Worm (Caenorhabditis elegans) whole organism, late embryonic: Measurements from ENCODE around the gene C23H4.6.

Experiments used
- C38D4.7 ChIP-seq: fragments of 200-800 bp; sonication (Bioruptor generic); optimal IDR thresholded peaks from 2 replicates; lab custom pipeline; 2018; ENCODE audit warnings: mild to moderate bottlenecking, missing genetic modification characterization, moderate library complexity, missing compliant biosample characterization
- K02D7.2 ChIP-seq: sonication (generic microtip); optimal IDR thresholded peaks from 2 replicates; lab custom pipeline; 2017; ENCODE audit warnings: mild to moderate bottlenecking, missing genetic modification characterization, missing compliant biosample characterization
- K09A11.1 ChIP-seq: sonication (generic microtip); optimal IDR thresholded peaks from 2 replicates; lab custom pipeline; 2017; ENCODE audit warnings: antibody characterized with exemption, mild to moderate bottlenecking, missing genetic modification characterization, missing compliant biosample characterization; ENCODE audit not compliant: insufficient read depth
- T23F11.4 ChIP-seq: fragments of 200-800 bp; sonication (Bioruptor generic); optimal IDR thresholded peaks from 2 replicates; lab custom pipeline; 2018; ENCODE audit warnings: mild to moderate bottlenecking, missing genetic modification characterization, missing compliant biosample characterization
- ama-1 ChIP-seq: fragments of 150-350 bp; optimal IDR thresholded peaks from 2 replicates; lab custom pipeline; 2014
- ceh-14 ChIP-seq: sonication (generic microtip); optimal IDR thresholded peaks from 2 replicates; lab custom pipeline; 2016; ENCODE audit warnings: missing genotype, missing genetic modification characterization, missing compliant biosample characterization
- ceh-18 ChIP-seq: sonication (generic microtip); optimal IDR thresholded peaks from 2 replicates; lab custom pipeline; 2016; ENCODE audit warnings: missing genetic modification characterization, missing compliant biosample characterization
- ceh-19 ChIP-seq: fragments of 200-800 bp; sonication (Bioruptor generic); optimal IDR thresholded peaks from 2 replicates; lab custom pipeline; 2018; ENCODE audit warnings: mild to moderate bottlenecking, missing genetic modification characterization, missing compliant biosample characterization
- ceh-2 ChIP-seq: sonication (generic microtip); optimal IDR thresholded peaks from 2 replicates; lab custom pipeline; 2016; ENCODE audit warnings: missing genotype, missing genetic modification characterization, missing compliant biosample characterization
- ceh-22 ChIP-seq: sonication (generic microtip); optimal IDR thresholded peaks from 2 replicates; lab custom pipeline; 2017; ENCODE audit warnings: missing biosample characterization, missing genetic modification characterization
- ceh-24 ChIP-seq: sonication (generic microtip); optimal IDR thresholded peaks from 2 replicates; lab custom pipeline; 2016; ENCODE audit warnings: mild to moderate bottlenecking, missing genetic modification characterization, missing compliant biosample characterization
- ceh-30 ChIP-seq: fragments of 150-350 bp; optimal IDR thresholded peaks from 2 replicates; lab custom pipeline; 2014; ENCODE audit warnings: missing biosample characterization, missing genetic modification characterization
- ceh-31 ChIP-seq: sonication (generic microtip); optimal IDR thresholded peaks from 2 replicates; lab custom pipeline; 2016; ENCODE audit warnings: missing genetic modification characterization, missing compliant biosample characterization
- ceh-6 ChIP-seq: fragments of 200-800 bp; sonication (Bioruptor generic); optimal IDR thresholded peaks from 2 replicates; lab custom pipeline; 2018; ENCODE audit warnings: mild to moderate bottlenecking, missing genetic modification characterization, missing compliant biosample characterization
- che-1 ChIP-seq: sonication (generic microtip); optimal IDR thresholded peaks from 2 replicates; lab custom pipeline; 2016; ENCODE audit warnings: mild to moderate bottlenecking, missing genetic modification characterization, missing compliant biosample characterization
- dmd-4 ChIP-seq: sonication (generic microtip); optimal IDR thresholded peaks from 2 replicates; lab custom pipeline; 2016; ENCODE audit warnings: borderline replicate concordance, missing genetic modification characterization, missing compliant biosample characterization
- dve-1 ChIP-seq: sonication (generic microtip); optimal IDR thresholded peaks from 2 replicates; lab custom pipeline; 2017; ENCODE audit warnings: antibody characterized with exemption, mild to moderate bottlenecking, missing genetic modification characterization, missing compliant biosample characterization
- fkh-6 ChIP-seq: sonication (generic microtip); optimal IDR thresholded peaks from 2 replicates; lab custom pipeline; 2016; ENCODE audit warnings: missing genetic modification characterization, missing compliant biosample characterization
- hlh-13 ChIP-seq: fragments of 200-800 bp; sonication (Bioruptor generic); optimal IDR thresholded peaks from 2 replicates; lab custom pipeline; 2018; ENCODE audit warnings: mild to moderate bottlenecking, missing genetic modification characterization, missing compliant biosample characterization
- lim-6 ChIP-seq: sonication (generic microtip); optimal IDR thresholded peaks from 2 replicates; lab custom pipeline; 2016; ENCODE audit warnings: missing genetic modification characterization, missing compliant biosample characterization
- lin-11 ChIP-seq: fragments of 200-800 bp; sonication (Bioruptor generic); optimal IDR thresholded peaks from 2 replicates; lab custom pipeline; 2018; ENCODE audit warnings: mild to moderate bottlenecking, missing genetic modification characterization, missing compliant biosample characterization
- odd-2 ChIP-seq: sonication (generic microtip); optimal IDR thresholded peaks from 2 replicates; lab custom pipeline; 2017; ENCODE audit warnings: antibody characterized with exemption, mild to moderate bottlenecking, missing genetic modification characterization, missing compliant biosample characterization
- pha-2 ChIP-seq: sonication (generic microtip); optimal IDR thresholded peaks from 2 replicates; lab custom pipeline; 2017; ENCODE audit warnings: mild to moderate bottlenecking, missing genetic modification characterization, missing compliant biosample characterization
- pha-4 ChIP-seq: fragments of 150-350 bp; optimal IDR thresholded peaks from 2 replicates; lab custom pipeline; 2018; ENCODE audit warnings: missing biosample characterization, missing genetic modification reagents, missing genetic modification characterization
- ref-2 ChIP-seq: sonication (generic microtip); optimal IDR thresholded peaks from 2 replicates; lab custom pipeline; 2016; ENCODE audit warnings: missing genetic modification characterization, missing compliant biosample characterization
- sdc-2 ChIP-seq: sonication (generic microtip); optimal IDR thresholded peaks from 2 replicates; lab custom pipeline; 2016; ENCODE audit warnings: missing genotype, missing genetic modification characterization, missing compliant biosample characterization
- sox-2 ChIP-seq: fragments of 200-800 bp; sonication (Bioruptor generic); IDR thresholded peaks from 2 replicates; pipeline ENCODE4 v1.3.6; 2022; ENCODE audit warnings: missing genetic modification reagents, missing genetic modification characterization, missing compliant biosample characterization
- syd-9 ChIP-seq: sonication (generic microtip); optimal IDR thresholded peaks from 2 replicates; lab custom pipeline; 2016; ENCODE audit warnings: mild to moderate bottlenecking, missing genetic modification characterization, moderate library complexity, missing compliant biosample characterization
- tbx-7 ChIP-seq: sonication (generic microtip); optimal IDR thresholded peaks from 2 replicates; lab custom pipeline; 2016; ENCODE audit warnings: missing genotype, missing genetic modification characterization, missing compliant biosample characterization
- ttx-3 ChIP-seq: sonication (generic microtip); optimal IDR thresholded peaks from 2 replicates; lab custom pipeline; 2016; ENCODE audit warnings: missing genetic modification reagents, missing genetic modification characterization, missing compliant biosample characterization
- unc-3 ChIP-seq, 2 experiments: fragments of 200-800 bp in 1 of 2; sonication (Bioruptor generic) in 1 of 2; sonication (generic microtip) in 1 of 2; conservative IDR thresholded peaks in 1 of 2; optimal IDR thresholded peaks in 1 of 2; 2 replicates each; pipeline versions ENCODE4 v1.3.6 to Lab custom; 2016 to 2022; ENCODE audit warnings: missing compliant biosample characterization in 2 of 2, missing genetic modification characterization in 2 of 2, missing genetic modification reagents in 1 of 2
- unc-55 ChIP-seq: sonication (generic microtip); optimal IDR thresholded peaks from 2 replicates; lab custom pipeline; 2017; ENCODE audit warnings: missing biosample characterization, missing genetic modification reagents, missing genetic modification characterization
- ztf-16 ChIP-seq: sonication (generic microtip); optimal IDR thresholded peaks from 2 replicates; lab custom pipeline; 2017; ENCODE audit warnings: missing genetic modification characterization, missing compliant biosample characterization

The C23H4.6 gene

DNA sequence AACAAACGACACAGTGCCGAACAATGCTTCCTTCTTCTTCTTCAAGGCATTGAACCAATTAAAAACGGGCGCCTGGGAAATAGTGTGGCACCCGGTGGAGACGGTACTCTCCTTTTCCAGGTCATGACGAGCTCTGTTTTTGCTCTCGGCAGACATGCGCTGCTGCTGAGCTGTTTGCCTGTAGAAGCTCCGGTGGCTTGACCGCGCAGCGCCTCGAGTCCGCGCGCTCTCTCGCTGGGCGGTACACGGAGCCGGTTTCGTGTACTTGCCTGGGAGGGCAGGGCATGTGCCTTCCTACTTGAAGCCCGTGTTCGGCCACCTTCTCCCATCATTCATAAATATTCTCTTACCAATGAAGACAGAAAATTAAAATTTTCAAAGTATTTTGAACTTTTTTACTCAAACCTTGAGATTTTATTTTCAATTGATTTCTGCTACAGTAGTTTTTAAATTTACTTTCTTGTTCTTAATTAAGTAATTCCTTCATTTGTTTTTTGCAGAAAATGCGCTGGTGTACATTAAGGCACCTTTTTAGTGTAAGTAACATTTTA lies 25.1 kb downstream of the C23H4.6 start, which contains the start of gene E01G6.1:
Gene E01G6.1 (plus strand): TSS at position 501 of the 551 bp plus-strand sequence.
- TF ChIP-seq unc-55 (GFP tag; lab: Kevin White, UChicago) (no peak), tbx-7 (tag; lab: Kevin White, UChicago) (no peak), ttx-3 (tag; lab: Kevin White, UChicago) (no peak), syd-9 (tag; lab: Kevin White, UChicago) (no peak), ceh-19 (GFP tag; lab: Kevin White, UChicago) (no peak), K09A11.1 (no peak), ceh-24 (tag; lab: Kevin White, UChicago) (no peak), dve-1 (no peak), ceh-6 (GFP tag; lab: Kevin White, UChicago) (no peak)

DNA sequence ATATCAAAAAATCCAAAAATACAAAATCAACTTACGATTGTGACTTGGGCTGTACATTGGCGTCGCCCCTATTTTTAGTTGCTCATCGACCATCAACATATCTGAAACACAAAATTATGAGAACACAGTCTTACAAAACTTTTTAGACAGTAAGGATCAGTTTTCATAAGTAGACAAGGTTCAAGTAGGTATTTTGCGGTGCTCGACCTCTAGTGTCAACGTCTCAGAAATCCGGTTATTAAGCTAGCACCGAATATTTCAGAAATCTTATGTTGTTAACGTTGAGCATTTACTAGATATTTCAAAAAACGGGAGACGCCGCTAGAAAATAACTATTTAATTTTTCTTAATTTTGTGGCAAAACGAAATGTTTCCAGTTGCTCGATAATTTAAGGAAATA lies 35.4 kb downstream of the C23H4.6 start, which contains the start of gene otpl-8:
Gene otpl-8 (minus strand): TSS at position 101 of the 400 bp plus-strand sequence.
- TF ChIP-seq syd-9 (tag; lab: Kevin White, UChicago): no peak
- TF ChIP-seq pha-2 (tag; lab: Kevin White, UChicago): no peak
- TF ChIP-seq odd-2 (tag; lab: Kevin White, UChicago): no peak
- no peak for TF ChIP-seq ceh-19 (GFP tag; lab: Kevin White, UChicago)
- TF ChIP-seq ceh-2 (tag; lab: Kevin White, UChicago): no peak
- no peak for TF ChIP-seq K02D7.2 (tag; lab: Kevin White, UChicago)
- no peak for TF ChIP-seq K09A11.1
- TF ChIP-seq ceh-14 (tag; lab: Kevin White, UChicago): no peak
- TF ChIP-seq ama-1 (lab: Kevin White, UChicago): no peak
- no peak for TF ChIP-seq ztf-16
- no peak for TF ChIP-seq sdc-2 (tag; lab: Kevin White, UChicago)
- no peak for TF ChIP-seq pha-4 (tag; lab: Kevin White, UChicago)
- no peak for TF ChIP-seq ttx-3 (tag; lab: Kevin White, UChicago)
- TF ChIP-seq ref-2 (tag; lab: Kevin White, UChicago): no peak
- TF ChIP-seq fkh-6 (tag; lab: Kevin White, UChicago): no peak
- TF ChIP-seq ceh-22 (tag; lab: Kevin White, UChicago): no peak

- TF ChIP-seq lim-6 (tag; lab: Kevin White, UChicago) (no peak), hlh-13 (GFP tag; lab: Kevin White, UChicago) (no peak), ceh-18 (no peak), ceh-30 (tag; lab: Kevin White, UChicago) (no peak), che-1 (no peak), lin-11 (no peak), dmd-4 (tag; lab: Kevin White, UChicago) (no peak), unc-3 (GFP tag; conservative IDR thresholded peaks at IDR 0.05; lab: Robert Waterston, UW) (no peak), unc-3 (tag; optimal IDR thresholded peaks at IDR 0.05; lab: Kevin White, UChicago) (no peak), ceh-31 (tag; lab: Kevin White, UChicago) (no peak), fkh-6 (tag; lab: Kevin White, UChicago) (no peak), sox-2 (GFP tag; lab: Robert Waterston, UW) (no peak)
These were observed 38.5 kb downstream of the C23H4.6 start, which contains the start of gene H19J13.2 for ce11 chrX:12273870-12274269. Gene H19J13.2, minus strand, starts transcription at chrX:12273970.

ce11 chrX:12275577-12275976 lies 40.2 kb downstream of the C23H4.6 start, which contains the start of gene C04B4.6:
Gene C04B4.6, minus strand, starts transcription at chrX:12275677.
- TF ChIP-seq dmd-4 (tag; lab: Kevin White, UChicago) (no peak), ref-2 (tag; lab: Kevin White, UChicago) (no peak), sdc-2 (tag; lab: Kevin White, UChicago) (no peak), odd-2 (tag; lab: Kevin White, UChicago) (no peak), T23F11.4 (GFP tag; lab: Kevin White, UChicago) (no peak), C38D4.7 (GFP tag; lab: Kevin White, UChicago) (no peak)
